Fruit fly (Drosophila melanogaster) whole organism, embryonic: ENCODE measurements around the gene Eig71Ej.

Experiments
- Asciz ChIP-seq: fragments of 200-800 bp; sonication (Bioruptor generic); optimal IDR thresholded peaks from 2 replicates; lab custom pipeline; 2017; ENCODE audit warnings: missing biosample characterization, mild to moderate bottlenecking, missing genetic modification characterization, missing genetic modification reagents
- B-H2 ChIP-seq: fragments of 200-800 bp; sonication (Bioruptor generic); optimal IDR thresholded peaks from 2 replicates; lab custom pipeline; 2018; ENCODE audit warnings: missing biosample characterization, mild to moderate bottlenecking, missing genetic modification characterization
- CG10431 ChIP-seq: fragments of 200-800 bp; sonication (Bioruptor generic); optimal IDR thresholded peaks from 3 replicates; lab custom pipeline; 2018; ENCODE audit warnings: missing biosample characterization, mild to moderate bottlenecking, missing genetic modification characterization
- CG10565 ChIP-seq: fragments of 200-800 bp; sonication (Bioruptor generic); optimal IDR thresholded peaks from 3 replicates; lab custom pipeline; 2016; ENCODE audit warnings: missing biosample characterization, mild to moderate bottlenecking, missing genetic modification characterization
- CG10979 ChIP-seq: fragments of 200-800 bp; sonication (Bioruptor generic); optimal IDR thresholded peaks from 2 replicates; lab custom pipeline; 2018; ENCODE audit warnings: missing biosample characterization, mild to moderate bottlenecking, missing genetic modification characterization, moderate library complexity
- CG11085 ChIP-seq: fragments of 200-800 bp; sonication (Bioruptor generic); IDR thresholded peaks from 2 replicates; pipeline ENCODE4 v1.3.6; 2022; ENCODE audit warnings: missing biosample characterization, missing genetic modification characterization
- CG12769 ChIP-seq: fragments of 200-800 bp; sonication (Bioruptor generic); optimal IDR thresholded peaks from 2 replicates; lab custom pipeline; 2019; ENCODE audit warnings: missing biosample characterization, mild to moderate bottlenecking, missing genetic modification characterization, moderate library complexity
- CG14860 ChIP-seq: fragments of 200-800 bp; sonication (Bioruptor generic); IDR thresholded peaks from 3 replicates; pipeline ENCODE4 v1.3.6; 2022; ENCODE audit warnings: missing biosample characterization, missing genetic modification characterization; ENCODE audit not compliant: partially characterized antibody
- CG16863 ChIP-seq: fragments of 200-800 bp; sonication (Bioruptor generic); optimal IDR thresholded peaks from 3 replicates; lab custom pipeline; 2016; ENCODE audit warnings: missing biosample characterization, missing genetic modification characterization
- CG18619 ChIP-seq: fragments of 200-800 bp; sonication (Bioruptor generic); optimal IDR thresholded peaks from 3 replicates; lab custom pipeline; 2017; ENCODE audit warnings: missing biosample characterization, mild to moderate bottlenecking, missing genetic modification characterization
- CG2116 ChIP-seq: fragments of 200-800 bp; sonication (Bioruptor generic); optimal IDR thresholded peaks from 3 replicates; lab custom pipeline; 2018; ENCODE audit warnings: missing biosample characterization, mild to moderate bottlenecking, missing genetic modification characterization
- CG2202 ChIP-seq: fragments of 200-800 bp; sonication (Bioruptor generic); optimal IDR thresholded peaks from 2 replicates; lab custom pipeline; 2018; ENCODE audit warnings: missing biosample characterization, mild to moderate bottlenecking, missing genetic modification characterization
- CG30020 ChIP-seq: fragments of 200-800 bp; optimal IDR thresholded peaks from 2 replicates; lab custom pipeline; 2019; ENCODE audit warnings: missing biosample characterization, mild to moderate bottlenecking, missing genetic modification characterization, moderate library complexity
- CG3726 ChIP-seq: fragments of 200-800 bp; sonication (Bioruptor generic); IDR thresholded peaks from 3 replicates; pipeline ENCODE4, ENCODE4 v1.3.6; 2022; ENCODE audit warnings: missing biosample characterization, missing genetic modification characterization
- CG4282 ChIP-seq: fragments of 200-800 bp; sonication (Bioruptor generic); optimal IDR thresholded peaks from 2 replicates; lab custom pipeline; 2016; ENCODE audit warnings: missing biosample characterization, missing genetic modification characterization
- CG4404 ChIP-seq: fragments of 200-800 bp; sonication (Bioruptor generic); IDR thresholded peaks from 2 replicates; pipeline ENCODE4 v1.3.6; 2022; ENCODE audit warnings: missing biosample characterization, missing genetic modification characterization
- CG4820 ChIP-seq: fragments of 200-800 bp; sonication (Bioruptor generic); optimal IDR thresholded peaks from 3 replicates; lab custom pipeline; 2016; ENCODE audit warnings: missing biosample characterization, missing genetic modification characterization
- CG7745 ChIP-seq: fragments of 200-800 bp; sonication (Bioruptor generic); optimal IDR thresholded peaks from 2 replicates; lab custom pipeline; 2018; ENCODE audit warnings: missing biosample characterization, mild to moderate bottlenecking, missing genetic modification characterization, moderate library complexity
- CG8281 ChIP-seq: fragments of 200-800 bp; sonication (Bioruptor generic); optimal IDR thresholded peaks from 2 replicates; lab custom pipeline; 2018; ENCODE audit warnings: missing biosample characterization, mild to moderate bottlenecking, missing genetic modification characterization, moderate library complexity
- CG8359 ChIP-seq: fragments of 200-800 bp; sonication (Bioruptor generic); optimal IDR thresholded peaks from 2 replicates; lab custom pipeline; 2017; ENCODE audit warnings: missing biosample characterization, mild to moderate bottlenecking, missing genetic modification characterization, borderline replicate concordance
- CG9727 ChIP-seq: fragments of 200-800 bp; sonication (Bioruptor generic); optimal IDR thresholded peaks from 3 replicates; lab custom pipeline; 2017; ENCODE audit warnings: missing biosample characterization, mild to moderate bottlenecking, missing genetic modification characterization
- CkIIα-i1 ChIP-seq: fragments of 200-800 bp; sonication (Bioruptor generic); IDR thresholded peaks from 2 replicates; pipeline ENCODE4 v1.3.6; 2022; ENCODE audit warnings: missing biosample characterization, missing genetic modification characterization
- Gsc ChIP-seq: fragments of 200-800 bp; sonication (Bioruptor generic); IDR thresholded peaks from 2 replicates; pipeline ENCODE4 v1.3.6; 2022; ENCODE audit warnings: missing biosample characterization, missing genetic modification characterization
- HLH4C ChIP-seq: fragments of 200-800 bp; sonication (Bioruptor generic); IDR thresholded peaks from 3 replicates; pipeline ENCODE4 v1.3.6; 2022; ENCODE audit warnings: missing biosample characterization, missing genetic modification characterization; ENCODE audit not compliant: partially characterized antibody
- Nf-YC ChIP-seq: fragments of 200-800 bp; optimal IDR thresholded peaks from 3 replicates; lab custom pipeline; 2019; ENCODE audit warnings: missing biosample characterization, mild to moderate bottlenecking, missing genetic modification characterization, moderate library complexity
- Rx ChIP-seq: fragments of 200-800 bp; sonication (Bioruptor generic); IDR thresholded peaks from 2 replicates; pipeline ENCODE4 v1.3.6; 2022; ENCODE audit warnings: missing biosample characterization, missing genetic modification characterization
- Scr ChIP-seq: fragments of 200-800 bp; sonication (Bioruptor generic); IDR thresholded peaks from 2 replicates; pipeline ENCODE4 v1.3.6; 2022; ENCODE audit warnings: missing biosample characterization, missing genetic modification characterization; ENCODE audit not compliant: partially characterized antibody
- Stat92E ChIP-seq, 3 experiments: fragments of >200 bp in 2 of 3; fragments of 200-800 bp in 1 of 3; sonication (Bioruptor generic) in 1 of 3; optimal IDR thresholded peaks; 2 replicates each; lab custom pipeline; 2017 to 2019; ENCODE audit warnings: missing biosample characterization in 3 of 3, missing genetic modification characterization in 3 of 3, mild to moderate bottlenecking in 1 of 3, moderate library complexity in 1 of 3
- Usf ChIP-seq: fragments of 200-800 bp; sonication (Bioruptor generic); optimal IDR thresholded peaks from 2 replicates; lab custom pipeline; 2017; ENCODE audit warnings: missing genotype, missing biosample characterization, missing genetic modification characterization
- chif ChIP-seq, 2 experiments: fragments of 200-800 bp; sonication (Bioruptor generic); optimal IDR thresholded peaks; 3 replicates each; lab custom pipeline; 2016; ENCODE audit warnings: missing biosample characterization in 2 of 2, missing genetic modification characterization in 2 of 2
- crol ChIP-seq: fragments of 200-800 bp; sonication (Bioruptor generic); IDR thresholded peaks from 2 replicates; pipeline ENCODE4 v1.3.6; 2022; ENCODE audit warnings: missing biosample characterization, missing genetic modification characterization
- dan ChIP-seq: fragments of 200-800 bp; sonication (Bioruptor generic); IDR thresholded peaks from 2 replicates; pipeline ENCODE4 v1.3.6; 2022; ENCODE audit warnings: missing biosample characterization, missing genetic modification characterization
- dati ChIP-seq: fragments of 200-800 bp; sonication (Bioruptor generic); IDR thresholded peaks from 2 replicates; pipeline ENCODE4 v1.3.6; 2022; ENCODE audit warnings: missing biosample characterization, missing genetic modification characterization
- dimm ChIP-seq: fragments of 200-800 bp; sonication (Bioruptor generic); IDR thresholded peaks from 2 replicates; pipeline ENCODE4 v1.3.6; 2022; ENCODE audit warnings: missing biosample characterization, missing genetic modification characterization
- dmrt11E ChIP-seq: fragments of 200-800 bp; sonication (Bioruptor generic); optimal IDR thresholded peaks from 3 replicates; lab custom pipeline; 2018; ENCODE audit warnings: missing biosample characterization, mild to moderate bottlenecking, missing genetic modification characterization, moderate library complexity
- en ChIP-seq: fragments of 200-800 bp; sonication (Bioruptor generic); optimal IDR thresholded peaks from 2 replicates; lab custom pipeline; 2016; ENCODE audit warnings: missing biosample characterization, missing genetic modification characterization
- inv ChIP-seq: fragments of 200-800 bp; sonication (Bioruptor generic); IDR thresholded peaks from 2 replicates; pipeline ENCODE4 v1.3.6; 2022; ENCODE audit warnings: missing biosample characterization, missing genetic modification characterization; ENCODE audit not compliant: partially characterized antibody
- kah ChIP-seq: fragments of 200-800 bp; sonication (Bioruptor generic); optimal IDR thresholded peaks from 2 replicates; lab custom pipeline; 2018; ENCODE audit warnings: missing biosample characterization, mild to moderate bottlenecking, missing genetic modification characterization
- luna ChIP-seq: fragments of 200-800 bp; sonication (Bioruptor generic); optimal IDR thresholded peaks from 2 replicates; lab custom pipeline; 2016; ENCODE audit warnings: missing biosample characterization, missing genetic modification characterization
- oc ChIP-seq: fragments of 200-800 bp; sonication (Bioruptor generic); optimal IDR thresholded peaks from 2 replicates; lab custom pipeline; 2018; ENCODE audit warnings: missing biosample characterization, mild to moderate bottlenecking, missing genetic modification characterization, moderate library complexity
- onecut ChIP-seq: fragments of 200-800 bp; sonication (Bioruptor generic); IDR thresholded peaks from 2 replicates; pipeline ENCODE4 v1.3.6; 2022; ENCODE audit warnings: missing biosample characterization, missing genetic modification characterization
- otp ChIP-seq: fragments of 200-800 bp; sonication (Bioruptor generic); IDR thresholded peaks from 3 replicates; pipeline ENCODE4, ENCODE4 v1.3.6; 2022; ENCODE audit warnings: missing biosample characterization, missing genetic modification characterization
- sens ChIP-seq: fragments of 200-800 bp; sonication (Bioruptor generic); peaks from one replicate; lab custom pipeline; 2016; ENCODE audit warnings: missing biosample characterization, missing genetic modification characterization
- shn ChIP-seq: fragments of 200-800 bp; sonication (Bioruptor generic); optimal IDR thresholded peaks from 3 replicates; lab custom pipeline; 2016; ENCODE audit warnings: missing biosample characterization, missing genetic modification characterization
- sr ChIP-seq: fragments of 200-800 bp; sonication (Bioruptor generic); IDR thresholded peaks from 3 replicates; pipeline ENCODE4 v1.3.6; 2022; ENCODE audit warnings: missing biosample characterization, missing genetic modification characterization
- tin ChIP-seq: fragments of 200-800 bp; sonication (Bioruptor generic); optimal IDR thresholded peaks from 3 replicates; lab custom pipeline; 2016; ENCODE audit warnings: missing biosample characterization, missing genetic modification characterization
- toy ChIP-seq: fragments of 200-800 bp; sonication (Bioruptor generic); IDR thresholded peaks from 2 replicates; pipeline ENCODE4 v1.3.6; 2022; ENCODE audit warnings: missing biosample characterization, missing genetic modification characterization
- vvl ChIP-seq: fragments of 200-800 bp; sonication (Bioruptor generic); IDR thresholded peaks from 2 replicates; pipeline ENCODE4 v1.3.6; 2022; ENCODE audit warnings: missing biosample characterization, missing genetic modification characterization
- wek ChIP-seq: fragments of 200-800 bp; sonication (Bioruptor generic); optimal IDR thresholded peaks from 3 replicates; lab custom pipeline; 2018; ENCODE audit warnings: missing biosample characterization, mild to moderate bottlenecking, missing genetic modification characterization, moderate library complexity

The Eig71Ej gene

dm6 chr3L:15675111-15675510 lies 14.3 kb upstream of the Eig71Ej start (continued):
- TF ChIP-seq B-H2 (GFP tag; lab: Kevin White, UChicago), result no peak

DNA sequence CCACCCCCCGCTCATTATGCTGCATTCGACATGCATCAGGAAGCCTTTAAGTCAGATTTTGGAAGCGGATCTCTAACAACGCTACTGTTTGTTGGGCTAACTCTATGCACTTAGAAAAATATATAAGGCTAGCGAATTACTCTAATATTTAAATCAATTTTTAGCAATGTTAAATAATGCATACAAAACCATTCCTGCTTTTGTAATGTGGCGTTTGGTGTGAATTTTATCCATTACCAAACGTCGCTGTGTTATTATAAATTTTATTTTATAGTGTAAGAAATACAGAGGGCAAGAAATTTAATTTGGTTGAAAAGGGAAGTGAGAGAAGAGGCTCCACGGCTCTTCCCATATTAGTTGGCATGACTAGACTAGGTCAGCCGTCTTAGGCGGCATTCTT lies 12.0 kb upstream of the Eig71Ej start:
- no peak for TF ChIP-seq inv (GFP tag; lab: Robert Waterston, UW)
- no peak for TF ChIP-seq toy (GFP tag; lab: Robert Waterston, UW)
- no peak for TF ChIP-seq CG8359
- no peak for TF ChIP-seq CG11085
- TF ChIP-seq CG4282 (GFP tag; lab: Kevin White, UChicago), result no peak
- peak; percentile 59 for TF ChIP-seq CG9727 (GFP tag; lab: Kevin White, UChicago)
- TF ChIP-seq CG7745 (tag; lab: Kevin White, UChicago), result peak; percentile 3
- TF ChIP-seq luna (GFP tag; lab: Kevin White, UChicago), result no peak
- peak; percentile 30 for TF ChIP-seq CG2202
- peak; percentile 88 for TF ChIP-seq dmrt11E (tag; lab: Kevin White, UChicago)
- no peak for TF ChIP-seq Scr (GFP tag; lab: Robert Waterston, UW)
- no peak for TF ChIP-seq Gsc (GFP tag; lab: Robert Waterston, UW)
- peak; percentile 69 for TF ChIP-seq CG10979 (tag; lab: Kevin White, UChicago)
- TF ChIP-seq CG12769 (tag; lab: Kevin White, UChicago), result no peak
- TF ChIP-seq CG30020 (tag; lab: Kevin White, UChicago), result no peak
- no peak for TF ChIP-seq sr (GFP tag; lab: Robert Waterston, UW)
- TF ChIP-seq CG10431 (GFP tag; lab: Kevin White, UChicago), result no peak
- no peak for TF ChIP-seq CkIIα-i1
- no peak for TF ChIP-seq shn (GFP tag; lab: Kevin White, UChicago)
- TF ChIP-seq CG18619 (GFP tag; lab: Kevin White, UChicago), result no peak
- peak; percentile 6 for TF ChIP-seq CG4820 (GFP tag; lab: Kevin White, UChicago)
- TF ChIP-seq Usf (GFP tag; lab: Kevin White, UChicago), result no peak
- TF ChIP-seq CG10565 (GFP tag; lab: Kevin White, UChicago), result no peak
- 0 out of 3 replicates have a peak, but pooled peaks have one; percentile 15 for TF ChIP-seq otp (GFP tag; lab: Robert Waterston, UW)
- TF ChIP-seq vvl (GFP tag; lab: Robert Waterston, UW), result no peak
- TF ChIP-seq sens (GFP tag; lab: Kevin White, UChicago), result peak; percentile 87
- TF ChIP-seq dati (GFP tag; lab: Robert Waterston, UW), result 0 out of 2 replicates have a peak, but pooled peaks have one; percentile 19
- no peak for TF ChIP-seq oc (tag; lab: Kevin White, UChicago)
- TF ChIP-seq CG4404 (GFP tag; lab: Robert Waterston, UW), result peak; percentile 29; the same call in 1 of the 2 replicates
- TF ChIP-seq CG2116 (GFP tag; lab: Kevin White, UChicago), result no peak
- no peak for TF ChIP-seq Stat92E (GFP tag; optimal IDR thresholded peaks at IDR 0.05; lab: Kevin White, UChicago)
- no peak for TF ChIP-seq dimm (GFP tag; lab: Robert Waterston, UW)
- TF ChIP-seq CG16863 (GFP tag; lab: Kevin White, UChicago), result no peak
- peak; percentile 20 to 29 for TF ChIP-seq chif (GFP tag; optimal IDR thresholded peaks at IDR 0.05; lab: Kevin White, UChicago)
- TF ChIP-seq tin (GFP tag; lab: Kevin White, UChicago), result peak; percentile 22
- TF ChIP-seq CG14860 (GFP tag; lab: Robert Waterston, UW), result no peak
- TF ChIP-seq wek (GFP tag; lab: Kevin White, UChicago), result no peak
- TF ChIP-seq en (GFP tag; lab: Kevin White, UChicago), result no peak
- 0 out of 2 replicates have a peak, but pooled peaks have one; percentile 11 for TF ChIP-seq onecut (GFP tag; lab: Robert Waterston, UW)
- no peak for TF ChIP-seq HLH4C (GFP tag; lab: Robert Waterston, UW)
- no peak for TF ChIP-seq Rx (GFP tag; lab: Robert Waterston, UW)
- no peak for TF ChIP-seq CG3726 (GFP tag; lab: Robert Waterston, UW)
- TF ChIP-seq CG8281 (tag; lab: Kevin White, UChicago), result no peak
- no peak for TF ChIP-seq kah
- TF ChIP-seq dan, result no peak
- TF ChIP-seq Nf-YC (tag; lab: Kevin White, UChicago), result no peak
- no peak for TF ChIP-seq crol (GFP tag; lab: Robert Waterston, UW)
- peak; percentile 30 for TF ChIP-seq Asciz
